Worm (Caenorhabditis elegans) whole organism, L4 larva: ENCODE measurements around the gene gakh-1.

Experiments
- ZK546.5 ChIP-seq, 2 experiments: sonication (generic microtip); optimal IDR thresholded peaks; 2 replicates each; lab custom pipeline; 2017; ENCODE audit warnings: missing biosample characterization in 2 of 2, missing genetic modification characterization in 2 of 2
- mes-2 ChIP-seq: sonication (generic microtip); optimal IDR thresholded peaks from 2 replicates; lab custom pipeline; 2016; ENCODE audit warnings: missing genotype, mild to moderate bottlenecking, missing genetic modification characterization, missing compliant biosample characterization; ENCODE audit not compliant: poor library complexity, severe bottlenecking
- mxl-2 ChIP-seq: fragments of 200-800 bp; sonication (Bioruptor generic); conservative IDR thresholded peaks from 2 replicates; pipeline ENCODE4 v1.3.6; 2022; ENCODE audit warnings: missing genetic modification reagents, missing genetic modification characterization, missing compliant biosample characterization
- nhr-10 ChIP-seq: fragments of 150-350 bp; optimal IDR thresholded peaks from 2 replicates; lab custom pipeline; 2014; ENCODE audit warnings: missing biosample characterization, missing genetic modification characterization
- sdz-12 ChIP-seq: fragments of 200-800 bp; sonication (Bioruptor generic); optimal IDR thresholded peaks from 2 replicates; lab custom pipeline; 2018; ENCODE audit warnings: mild to moderate bottlenecking, missing genetic modification characterization, missing compliant biosample characterization
- unc-62 ChIP-seq, 3 experiments: fragments of 150-350 bp in 1 of 3; sonication (generic microtip); optimal IDR thresholded peaks in 2 of 3; peaks in 1 of 3; 1 replicate in 1 of 3; 2 replicates in 2 of 3; lab custom pipeline; 2014 to 2017; ENCODE audit warnings: missing biosample characterization in 3 of 3, missing genetic modification characterization in 3 of 3, missing genetic modification reagents in 3 of 3, missing genotype in 1 of 3

DNA sequence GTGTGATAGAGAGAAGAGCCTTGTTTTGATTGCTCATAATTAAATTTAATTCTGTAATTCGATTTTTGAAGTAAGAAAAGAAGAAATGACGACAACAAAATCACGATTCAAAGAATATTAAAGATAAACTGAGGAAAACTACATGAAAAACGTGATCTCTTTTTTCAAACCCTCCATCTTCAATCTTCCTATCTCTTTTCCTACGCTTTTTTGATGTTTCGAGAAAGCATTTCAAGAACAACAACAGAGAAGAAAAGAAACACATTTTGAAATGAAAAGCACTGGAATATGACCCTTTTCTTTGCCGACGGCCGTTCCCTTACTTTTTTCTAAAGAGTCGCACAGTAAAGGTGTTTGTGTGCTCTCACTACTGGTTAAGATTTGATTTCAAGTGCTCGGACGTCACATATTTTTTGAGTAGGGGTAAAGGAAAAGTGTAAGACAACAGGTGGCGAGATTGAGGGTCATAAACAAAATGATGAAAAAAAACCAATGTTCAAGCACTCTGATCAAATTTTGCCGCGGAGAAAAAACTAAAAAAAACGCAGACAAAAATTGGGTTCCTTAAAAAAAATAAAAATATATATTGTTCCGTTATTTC lies 23.7 kb downstream of the gakh-1 start, which contains the start of gene F13D11.3:
- TF ChIP-seq mes-2 (tag; lab: Kevin White, UChicago) (no peak), nhr-10 (tag; lab: Kevin White, UChicago) (no peak), sdz-12 (GFP tag; lab: Kevin White, UChicago) (no peak), ZK546.5 (tag; optimal IDR thresholded peaks at IDR 0.05; lab: Kevin White, UChicago) (no peak), mxl-2 (GFP tag; lab: Robert Waterston, UW) (no peak), unc-62 (GFP tag; optimal IDR thresholded peaks at IDR 0.05 in 1 of 2; lab: Kevin White, UChicago) (peak in 1 of 2 experiments; percentile 77), unc-62 (tag; optimal IDR thresholded peaks at IDR 0.05; lab: Kevin White, UChicago) (no peak)
